Worm (Caenorhabditis elegans) whole organism, mixed stage, embryonic: ENCODE data around the gene Y38E10A.28.

Source experiments
- M03D4.4 ChIP-seq: sonication (generic microtip); optimal IDR thresholded peaks from 2 replicates; lab custom pipeline; 2017; ENCODE audit warnings: mild to moderate bottlenecking, missing genetic modification characterization, missing compliant biosample characterization
- bed-3 ChIP-seq: fragments of 200-800 bp; sonication (Bioruptor generic); optimal IDR thresholded peaks from 3 replicates; lab custom pipeline; 2018; ENCODE audit warnings: mild to moderate bottlenecking, missing genetic modification characterization, moderate library complexity, missing compliant biosample characterization
- blmp-1 ChIP-seq: fragments of 150-350 bp; optimal IDR thresholded peaks from 2 replicates; lab custom pipeline; 2014; ENCODE audit warnings: missing biosample characterization, missing genetic modification characterization
- ceh-39 ChIP-seq: fragments of 150-350 bp; optimal IDR thresholded peaks from 2 replicates; lab custom pipeline; 2014; ENCODE audit warnings: missing biosample characterization, missing genetic modification characterization
- ceh-43 ChIP-seq: fragments of 200-800 bp; sonication (Bioruptor generic); optimal IDR thresholded peaks from 2 replicates; lab custom pipeline; 2018; ENCODE audit warnings: mild to moderate bottlenecking, missing genetic modification characterization, moderate library complexity, missing compliant biosample characterization
- ceh-83 ChIP-seq: fragments of 200-800 bp; sonication (Bioruptor generic); optimal IDR thresholded peaks from 2 replicates; lab custom pipeline; 2018; ENCODE audit warnings: mild to moderate bottlenecking, missing genetic modification characterization, missing compliant biosample characterization
- ces-1 ChIP-seq: fragments of 150-350 bp; optimal IDR thresholded peaks from 2 replicates; lab custom pipeline; 2014; ENCODE audit warnings: missing biosample characterization, missing genetic modification reagents, missing genetic modification characterization
- cnd-1 ChIP-seq: fragments of 200-800 bp; sonication (Bioruptor generic); optimal IDR thresholded peaks from 2 replicates; lab custom pipeline; 2018; ENCODE audit warnings: mild to moderate bottlenecking, missing genetic modification characterization, missing compliant biosample characterization
- drap-1 ChIP-seq: fragments of 200-800 bp; sonication (Bioruptor generic); optimal IDR thresholded peaks from 3 replicates; lab custom pipeline; 2018; ENCODE audit warnings: mild to moderate bottlenecking, missing genetic modification characterization, missing compliant biosample characterization
- elt-1 ChIP-seq: sonication (generic microtip); optimal IDR thresholded peaks from 2 replicates; lab custom pipeline; 2017; ENCODE audit warnings: missing genetic modification characterization, mild to moderate bottlenecking, missing compliant biosample characterization, antibody characterized with exemption, moderate library complexity, borderline replicate concordance; ENCODE audit not compliant: insufficient read depth
- elt-3 ChIP-seq: fragments of 150-350 bp; optimal IDR thresholded peaks from 2 replicates; lab custom pipeline; 2014; ENCODE audit warnings: missing biosample characterization, missing genetic modification characterization
- ham-2 ChIP-seq: fragments of 200-800 bp; sonication (Bioruptor generic); optimal IDR thresholded peaks from 2 replicates; lab custom pipeline; 2018; ENCODE audit warnings: mild to moderate bottlenecking, missing genetic modification characterization, missing compliant biosample characterization
- lin-13 ChIP-seq: fragments of 150-350 bp; optimal IDR thresholded peaks from 2 replicates; lab custom pipeline; 2014; ENCODE audit warnings: missing biosample characterization, missing genetic modification characterization
- lin-32 ChIP-seq: fragments of 200-800 bp; sonication (Bioruptor generic); optimal IDR thresholded peaks from 2 replicates; lab custom pipeline; 2018; ENCODE audit warnings: mild to moderate bottlenecking, missing genetic modification characterization, missing compliant biosample characterization
- lsy-2 ChIP-seq: fragments of 150-350 bp; optimal IDR thresholded peaks from 2 replicates; lab custom pipeline; 2014; ENCODE audit warnings: missing biosample characterization, missing genetic modification characterization
- mab-5 ChIP-seq: fragments of 150-350 bp; optimal IDR thresholded peaks from 2 replicates; lab custom pipeline; 2014; ENCODE audit warnings: missing biosample characterization, missing genetic modification characterization
- mep-1 ChIP-seq: fragments of 150-350 bp; optimal IDR thresholded peaks from 2 replicates; lab custom pipeline; 2017; ENCODE audit warnings: missing biosample characterization, missing genetic modification reagents, missing genetic modification characterization, inconsistent platforms
- mls-2 ChIP-seq: sonication (generic microtip); optimal IDR thresholded peaks from 2 replicates; lab custom pipeline; 2016; ENCODE audit warnings: mild to moderate bottlenecking, missing genetic modification characterization, moderate library complexity, missing compliant biosample characterization
- nhr-12 ChIP-seq: fragments of 150-350 bp; optimal IDR thresholded peaks from 2 replicates; lab custom pipeline; 2014; ENCODE audit warnings: missing biosample characterization, missing genetic modification characterization
- nhr-2 ChIP-seq: fragments of 150-350 bp; optimal IDR thresholded peaks from 2 replicates; lab custom pipeline; 2014; ENCODE audit warnings: missing biosample characterization, missing genetic modification characterization
- nhr-237 ChIP-seq: fragments of 150-350 bp; optimal IDR thresholded peaks from 2 replicates; lab custom pipeline; 2014; ENCODE audit warnings: missing biosample characterization, missing genetic modification characterization
- nhr-28 ChIP-seq: fragments of 150-350 bp; optimal IDR thresholded peaks from 2 replicates; lab custom pipeline; 2014; ENCODE audit warnings: missing biosample characterization, missing genetic modification characterization
- nhr-76 ChIP-seq: sonication (generic microtip); optimal IDR thresholded peaks from 2 replicates; lab custom pipeline; 2017; ENCODE audit warnings: missing biosample characterization, missing genetic modification characterization
- pha-4 ChIP-seq: fragments of 150-350 bp; optimal IDR thresholded peaks from 2 replicates; lab custom pipeline; 2018; ENCODE audit warnings: missing biosample characterization, missing genetic modification reagents, missing genetic modification characterization
- sem-2 ChIP-seq: fragments of 200-800 bp; sonication (Bioruptor generic); optimal IDR thresholded peaks from 2 replicates; lab custom pipeline; 2018; ENCODE audit warnings: mild to moderate bottlenecking, missing genetic modification characterization, missing compliant biosample characterization
- snpc-4 ChIP-seq: fragments of 150-350 bp; optimal IDR thresholded peaks from 2 replicates; lab custom pipeline; 2014; ENCODE audit warnings: missing biosample characterization, missing genetic modification characterization
- sptf-1 ChIP-seq: sonication (generic microtip); optimal IDR thresholded peaks from 2 replicates; lab custom pipeline; 2017; ENCODE audit warnings: mild to moderate bottlenecking, missing genetic modification characterization, moderate library complexity, missing compliant biosample characterization
- tbx-8 ChIP-seq: fragments of 200-800 bp; sonication (Bioruptor generic); optimal IDR thresholded peaks from 2 replicates; lab custom pipeline; 2018; ENCODE audit warnings: mild to moderate bottlenecking, missing genetic modification characterization, moderate library complexity, missing compliant biosample characterization
- unc-120 ChIP-seq: sonication (generic microtip); optimal IDR thresholded peaks from 2 replicates; lab custom pipeline; 2017; ENCODE audit warnings: missing genetic modification characterization, missing compliant biosample characterization; ENCODE audit not compliant: poor library complexity, severe bottlenecking
- unc-39 ChIP-seq: fragments of 150-350 bp; optimal IDR thresholded peaks from 2 replicates; lab custom pipeline; 2014; ENCODE audit warnings: missing biosample characterization, missing genetic modification characterization
- zip-8 ChIP-seq: fragments of 150-350 bp; optimal IDR thresholded peaks from 2 replicates; lab custom pipeline; 2014; ENCODE audit warnings: missing biosample characterization, missing genetic modification characterization
- ztf-11 ChIP-seq: fragments of 150-350 bp; optimal IDR thresholded peaks from 2 replicates; lab custom pipeline; 2014; ENCODE audit warnings: missing biosample characterization, missing genetic modification characterization

Gene Y38E10A.28

ce11 chrII:12669882-12670281 is 40.4 kb downstream of the Y38E10A.28 start:
- TF ChIP-seq unc-39 (tag; lab: Kevin White, UChicago) (no peak), lsy-2 (tag; lab: Kevin White, UChicago) (no peak), nhr-28 (no peak), nhr-12 (tag; lab: Kevin White, UChicago) (no peak), ceh-83 (GFP tag; lab: Kevin White, UChicago) (no peak), mep-1 (no peak), M03D4.4 (tag; lab: Kevin White, UChicago) (no peak), unc-120 (tag; lab: Kevin White, UChicago) (no peak), mab-5 (tag; lab: Kevin White, UChicago) (no peak)

DNA sequence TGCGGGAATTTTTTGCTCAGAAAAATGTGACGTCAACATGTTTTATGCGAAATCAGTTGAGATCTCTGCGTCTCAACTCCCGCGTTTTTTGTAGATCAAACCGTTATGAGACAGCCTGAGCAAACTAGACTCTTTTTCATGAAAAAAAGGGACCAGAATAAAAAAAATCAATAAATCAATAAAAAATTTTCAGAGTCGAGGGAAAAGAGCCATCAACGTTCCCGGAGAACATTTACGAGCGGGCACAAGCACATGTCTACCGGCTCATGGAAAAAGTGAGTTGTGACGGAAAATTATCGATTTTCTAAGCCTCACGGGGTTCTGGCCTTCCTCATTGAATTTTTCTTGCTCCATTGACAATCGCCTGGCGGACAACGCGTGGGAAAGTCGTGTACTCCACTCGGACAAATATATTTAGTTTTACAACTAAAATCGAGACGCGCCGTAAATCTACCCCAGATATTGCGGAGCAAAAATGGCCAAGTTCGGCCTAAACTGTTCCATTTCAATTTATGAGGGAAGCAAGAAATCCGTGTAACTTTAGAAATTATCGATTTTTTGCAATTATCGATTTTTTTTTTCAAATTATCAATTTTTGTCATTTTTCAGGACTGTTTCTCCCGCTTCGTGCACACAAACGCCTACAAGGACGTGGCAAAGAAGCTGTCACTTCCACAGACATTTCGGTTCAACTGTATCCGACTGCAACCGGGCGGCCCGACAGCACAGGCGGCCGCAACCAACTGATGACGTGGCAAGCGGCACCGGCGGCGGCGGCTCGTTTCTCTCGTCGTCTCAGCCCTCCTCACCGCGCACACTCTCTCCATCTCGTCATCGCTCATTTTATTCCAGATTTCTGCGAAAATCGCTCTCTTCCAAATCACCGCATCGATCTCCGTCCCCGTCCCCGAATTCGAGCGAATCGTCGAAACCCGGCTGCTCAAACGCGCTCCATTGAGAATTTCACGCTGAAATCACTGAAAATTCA is 41.7 kb downstream of the Y38E10A.28 start:
- TF ChIP-seq drap-1 (GFP tag; lab: Kevin White, UChicago) (no peak), ceh-39 (no peak), blmp-1 (tag; lab: Kevin White, UChicago) (no peak), ces-1 (GFP tag; lab: Kevin White, UChicago) (no peak), elt-1 (tag; lab: Kevin White, UChicago) (no peak), nhr-12 (tag; lab: Kevin White, UChicago) (no peak), unc-39 (tag; lab: Kevin White, UChicago) (no peak)

DNA sequence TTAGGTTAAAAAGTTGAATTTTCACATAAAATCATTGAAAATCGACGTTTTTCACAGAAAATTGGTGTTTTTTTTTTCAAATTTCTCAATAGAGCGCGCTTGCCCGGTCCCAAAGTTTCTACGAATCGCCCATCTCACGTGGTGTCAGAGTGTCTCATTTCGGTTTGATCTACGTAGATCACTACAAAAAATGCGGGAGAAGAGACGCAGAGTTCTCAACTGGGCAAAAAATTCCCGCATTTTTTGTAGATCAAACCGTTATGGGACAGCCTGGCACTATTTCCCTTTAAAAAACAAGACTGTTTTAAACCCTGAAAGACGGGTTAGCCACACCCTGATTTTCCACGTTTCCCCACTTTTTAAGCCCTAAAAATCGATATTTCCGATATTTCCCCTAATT is 42.4 kb downstream of the Y38E10A.28 start:
- no peak for TF ChIP-seq M03D4.4 (tag; lab: Kevin White, UChicago)
- TF ChIP-seq bed-3 (GFP tag; lab: Kevin White, UChicago): no peak
- no peak for TF ChIP-seq elt-1 (tag; lab: Kevin White, UChicago)
- TF ChIP-seq cnd-1 (tag; lab: Kevin White, UChicago): no peak
- no peak for TF ChIP-seq ham-2 (GFP tag; lab: Kevin White, UChicago)
- TF ChIP-seq unc-120 (tag; lab: Kevin White, UChicago): no peak
- no peak for TF ChIP-seq blmp-1 (tag; lab: Kevin White, UChicago)
- no peak for TF ChIP-seq tbx-8 (GFP tag; lab: Kevin White, UChicago)
- no peak for TF ChIP-seq pha-4 (tag; lab: Kevin White, UChicago)
- no peak for TF ChIP-seq zip-8
- no peak for TF ChIP-seq mab-5 (tag; lab: Kevin White, UChicago)
- TF ChIP-seq lin-13 (tag; lab: Kevin White, UChicago): no peak
- no peak for TF ChIP-seq ces-1 (GFP tag; lab: Kevin White, UChicago)
- no peak for TF ChIP-seq mls-2 (tag; lab: Kevin White, UChicago)
- TF ChIP-seq nhr-2 (tag; lab: Kevin White, UChicago): no peak
- no peak for TF ChIP-seq ztf-11
- no peak for TF ChIP-seq nhr-237 (tag; lab: Kevin White, UChicago)

DNA sequence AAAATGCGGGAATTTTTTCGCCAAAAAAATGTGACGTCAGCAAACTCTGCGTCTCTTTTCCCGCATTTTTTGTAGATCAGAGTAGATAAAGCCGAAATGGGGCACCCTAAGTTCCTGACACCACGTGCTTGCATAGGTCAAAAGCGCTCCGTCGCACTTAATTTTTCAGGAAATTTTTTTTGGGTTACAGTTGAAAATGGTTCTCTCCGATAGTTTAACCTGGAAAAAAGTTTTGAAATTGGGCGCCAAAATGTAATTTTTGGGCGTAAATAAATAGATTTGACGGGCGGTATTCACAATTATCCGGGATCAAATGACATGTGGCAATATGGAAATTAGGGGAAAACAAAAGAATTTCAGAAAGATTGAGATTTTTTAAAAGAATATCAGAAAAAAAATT is 43.0 kb downstream of the Y38E10A.28 start:
- TF ChIP-seq sptf-1 (tag; lab: Kevin White, UChicago): no peak

ce11 chrII:12673311-12673710 is 43.8 kb downstream of the Y38E10A.28 start:
- TF ChIP-seq pha-4 (tag; lab: Kevin White, UChicago): no peak
- no peak for TF ChIP-seq zip-8
- no peak for TF ChIP-seq ham-2 (GFP tag; lab: Kevin White, UChicago)
- TF ChIP-seq unc-39 (tag; lab: Kevin White, UChicago): no peak
- no peak for TF ChIP-seq nhr-76 (tag; lab: Kevin White, UChicago)
- no peak for TF ChIP-seq ceh-39
- TF ChIP-seq snpc-4 (tag; lab: Kevin White, UChicago): no peak
- TF ChIP-seq nhr-237 (tag; lab: Kevin White, UChicago): no peak

- TF ChIP-seq lin-13 (tag; lab: Kevin White, UChicago): no peak
- no peak for TF ChIP-seq M03D4.4 (tag; lab: Kevin White, UChicago)
- TF ChIP-seq blmp-1 (tag; lab: Kevin White, UChicago): no peak
- TF ChIP-seq cnd-1 (tag; lab: Kevin White, UChicago): no peak
- no peak for TF ChIP-seq sptf-1 (tag; lab: Kevin White, UChicago)
- TF ChIP-seq elt-3 (tag; lab: Kevin White, UChicago): no peak
- no peak for TF ChIP-seq elt-1 (tag; lab: Kevin White, UChicago)
- no peak for TF ChIP-seq nhr-76 (tag; lab: Kevin White, UChicago)
- TF ChIP-seq nhr-2 (tag; lab: Kevin White, UChicago): no peak
- TF ChIP-seq zip-8: no peak
- TF ChIP-seq ham-2 (GFP tag; lab: Kevin White, UChicago): no peak
- no peak for TF ChIP-seq nhr-28
- no peak for TF ChIP-seq sem-2 (GFP tag; lab: Kevin White, UChicago)
- no peak for TF ChIP-seq ceh-43 (GFP tag; lab: Kevin White, UChicago)
- TF ChIP-seq lin-32 (GFP tag; lab: Kevin White, UChicago): no peak
- no peak for TF ChIP-seq bed-3 (GFP tag; lab: Kevin White, UChicago)
- TF ChIP-seq mab-5 (tag; lab: Kevin White, UChicago): no peak
- no peak for TF ChIP-seq tbx-8 (GFP tag; lab: Kevin White, UChicago)
Measured at ce11 chrII:12677710-12677974, 48.2 kb downstream of the Y38E10A.28 start, which contains the start of gene Y38E10A.22. Gene Y38E10A.22, minus strand, starts transcription at chrII:12677810.
